Fruit fly (Drosophila melanogaster) whole organism: ENCODE results near the gene mRpL40.

Source experiments
- CG8478 ChIP-seq: fragments of >200 bp; optimal IDR thresholded peaks from 2 replicates; lab custom pipeline; 2018; ENCODE audit warnings: inconsistent platforms
- Dll ChIP-seq: fragments of >200 bp; optimal IDR thresholded peaks from 2 replicates; lab custom pipeline; 2017
- EcR ChIP-seq, 2 experiments: fragments of >200 bp; optimal IDR thresholded peaks; 2 replicates each; lab custom pipeline; 2017; ENCODE audit warnings: missing biosample characterization in 2 of 2, missing genetic modification characterization in 2 of 2, missing genetic modification reagents in 2 of 2
- pan ChIP-seq: fragments of >200 bp; optimal IDR thresholded peaks from 2 replicates; lab custom pipeline; 2017
- psq ChIP-seq: fragments of >200 bp; optimal IDR thresholded peaks from 2 replicates; lab custom pipeline; 2017
- usp ChIP-seq: fragments of >200 bp; optimal IDR thresholded peaks from 2 replicates; lab custom pipeline; 2017; ENCODE audit warnings: missing biosample characterization, missing genetic modification characterization, mixed read lengths

The mRpL40 gene

dm6 chr3R:11407733-11408134, at the start of gene mRpL40:
Gene mRpL40, plus strand, starts transcription at chr3R:11407918.
- TF ChIP-seq psq (lab: Kevin White, UChicago) (no peak), usp (GFP tag; lab: Kevin White, UChicago) (no peak)

DNA sequence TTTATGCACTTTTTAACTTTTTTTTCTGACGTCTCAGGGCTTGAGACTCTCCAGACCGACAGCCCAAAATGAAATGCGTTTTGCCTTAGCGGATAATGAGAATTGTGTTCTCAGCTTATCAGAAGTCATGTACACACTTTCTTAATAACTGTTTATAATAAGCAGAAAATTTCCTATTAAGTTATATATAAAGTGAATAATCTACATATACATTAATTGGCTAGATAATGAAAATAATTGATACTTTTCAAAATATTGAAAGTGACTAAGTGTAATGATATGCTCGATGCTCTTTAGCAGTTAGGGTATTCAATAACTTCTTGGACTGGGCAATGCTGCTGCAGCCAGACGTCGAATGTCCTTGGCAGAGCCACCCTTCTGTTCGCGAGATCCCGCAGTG, 45.8 kb upstream of the mRpL40 start:
- TF ChIP-seq usp (GFP tag; lab: Kevin White, UChicago) (no peak), EcR (GFP tag; optimal IDR thresholded peaks at IDR 0.05; lab: Kevin White, UChicago) (no peak), CG8478 (lab: Kevin White, UChicago) (no peak), psq (lab: Kevin White, UChicago) (no peak), Dll (lab: Kevin White, UChicago) (no peak)

dm6 chr3R:11363577-11363976, 44.1 kb upstream of the mRpL40 start:
- no peak for TF ChIP-seq Dll (lab: Kevin White, UChicago)
- no peak for TF ChIP-seq usp (GFP tag; lab: Kevin White, UChicago)
- TF ChIP-seq pan (lab: Kevin White, UChicago) = no peak
- no peak for TF ChIP-seq EcR (GFP tag; optimal IDR thresholded peaks at IDR 0.05; lab: Kevin White, UChicago)
- no peak for TF ChIP-seq psq (lab: Kevin White, UChicago)
- no peak for TF ChIP-seq CG8478 (lab: Kevin White, UChicago)

DNA sequence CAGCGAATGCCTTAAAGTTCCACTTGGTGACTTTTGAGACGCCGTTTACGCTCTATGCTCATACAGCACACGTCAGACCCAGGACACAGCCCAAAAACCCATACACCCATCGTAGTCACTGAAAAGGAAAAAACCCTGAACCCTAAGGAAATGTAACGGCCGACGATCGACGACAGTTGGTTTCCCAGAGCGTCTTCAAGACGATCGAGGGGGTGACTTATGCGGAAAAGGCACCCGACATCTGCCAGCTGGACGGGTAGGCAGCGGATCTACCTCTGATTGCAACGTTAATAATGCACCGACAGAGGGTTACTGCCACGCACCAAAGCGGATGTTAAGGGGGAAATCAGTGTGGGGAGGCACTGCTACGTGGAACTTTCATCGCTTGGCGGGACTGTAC, 41.4 kb upstream of the mRpL40 start:
- TF ChIP-seq psq (lab: Kevin White, UChicago) (no peak), Dll (lab: Kevin White, UChicago) (no peak), pan (lab: Kevin White, UChicago) (no peak), usp (GFP tag; lab: Kevin White, UChicago) (no peak), CG8478 (lab: Kevin White, UChicago) (no peak)

dm6 chr3R:11368766-11369165, 39.0 kb upstream of the mRpL40 start:
- TF ChIP-seq usp (GFP tag; lab: Kevin White, UChicago) (no peak), Dll (lab: Kevin White, UChicago) (no peak), CG8478 (lab: Kevin White, UChicago) (no peak), psq (lab: Kevin White, UChicago) (no peak), pan (lab: Kevin White, UChicago) (no peak), EcR (GFP tag; optimal IDR thresholded peaks at IDR 0.05; lab: Kevin White, UChicago) (no peak)

- TF ChIP-seq CG8478 (lab: Kevin White, UChicago) (no peak), EcR (GFP tag; optimal IDR thresholded peaks at IDR 0.05; lab: Kevin White, UChicago) (no peak), usp (GFP tag; lab: Kevin White, UChicago) (no peak), pan (lab: Kevin White, UChicago) (no peak), Dll (lab: Kevin White, UChicago) (no peak), psq (lab: Kevin White, UChicago) (no peak)
These were observed 37.4 kb upstream of the mRpL40 start for dm6 chr3R:11370333-11370732.

DNA sequence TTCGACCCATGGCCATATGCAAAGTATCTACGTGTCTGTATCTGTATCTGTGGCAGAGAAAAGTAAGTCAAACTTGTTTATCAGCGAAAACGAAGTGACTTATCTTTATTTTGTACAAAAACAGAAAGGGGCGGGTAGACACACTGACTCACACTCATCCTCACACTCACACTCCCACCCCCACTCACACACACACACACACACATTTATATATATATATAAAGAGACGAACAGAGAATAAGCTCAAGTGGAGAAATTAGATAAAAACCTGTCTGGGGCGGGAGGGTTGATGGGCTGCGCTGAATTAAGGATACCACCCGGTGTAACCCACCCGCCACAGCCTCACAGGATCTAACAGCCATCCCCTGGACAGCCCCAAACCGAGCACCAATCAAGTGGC, 36.9 kb upstream of the mRpL40 start:
- no peak for TF ChIP-seq CG8478 (lab: Kevin White, UChicago)
- TF ChIP-seq EcR (GFP tag; optimal IDR thresholded peaks at IDR 0.05; lab: Kevin White, UChicago) = no peak
- no peak for TF ChIP-seq Dll (lab: Kevin White, UChicago)
- no peak for TF ChIP-seq psq (lab: Kevin White, UChicago)
- TF ChIP-seq pan (lab: Kevin White, UChicago) = no peak
- TF ChIP-seq usp (GFP tag; lab: Kevin White, UChicago) = no peak

DNA sequence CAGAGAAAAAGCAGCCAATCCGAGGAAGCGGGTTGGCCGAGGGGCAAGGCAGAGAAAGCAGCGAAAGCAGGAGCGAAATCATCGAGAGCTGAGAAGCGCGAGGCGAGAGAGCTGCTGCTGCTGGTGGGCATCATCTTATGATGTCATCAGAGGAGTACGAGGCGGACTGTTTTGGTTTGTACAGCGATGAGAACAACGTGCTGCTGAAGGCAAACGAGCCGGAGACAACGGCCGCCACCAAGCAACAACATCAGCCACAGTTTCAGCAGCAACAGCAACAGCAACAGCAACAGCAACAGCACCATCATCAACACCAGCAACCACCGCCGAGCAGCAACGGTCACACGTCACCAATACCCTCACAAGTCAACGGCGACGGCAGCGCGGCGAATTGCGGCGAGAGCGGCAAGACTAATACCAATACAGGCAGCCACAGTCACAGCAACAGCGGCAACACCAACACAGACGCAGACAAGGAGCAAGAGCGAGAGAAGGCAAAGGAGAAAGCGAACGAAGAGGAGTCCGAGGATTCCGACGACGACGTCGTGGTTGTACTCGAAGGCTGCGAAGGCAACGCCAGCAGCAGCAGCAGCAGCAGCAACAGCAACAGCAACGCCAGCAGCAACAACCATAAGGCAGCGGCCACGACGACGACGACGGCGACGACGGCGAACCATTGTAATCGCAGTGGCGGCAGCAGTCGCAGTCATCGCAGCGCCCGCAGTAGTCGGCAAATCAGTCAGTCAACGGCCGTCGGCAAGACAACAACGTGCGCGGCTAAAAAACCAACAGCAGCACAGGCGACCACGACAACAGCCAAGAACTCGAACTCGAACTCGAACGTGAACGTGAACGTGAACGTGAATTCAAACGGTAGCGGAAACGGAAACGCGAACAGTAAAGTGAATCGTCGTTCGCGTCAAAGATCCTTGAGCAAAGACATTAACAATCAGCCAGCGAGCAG, 35.4 kb upstream of the mRpL40 start:
- TF ChIP-seq CG8478 (lab: Kevin White, UChicago) = no peak
- TF ChIP-seq EcR (GFP tag; optimal IDR thresholded peaks at IDR 0.05; lab: Kevin White, UChicago) = no peak
- no peak for TF ChIP-seq psq (lab: Kevin White, UChicago)
- TF ChIP-seq pan (lab: Kevin White, UChicago) = no peak
- no peak for TF ChIP-seq usp (GFP tag; lab: Kevin White, UChicago)
- TF ChIP-seq Dll (lab: Kevin White, UChicago) = no peak

dm6 chr3R:11375142-11375541, 32.6 kb upstream of the mRpL40 start:
- no peak for TF ChIP-seq Dll (lab: Kevin White, UChicago)

dm6 chr3R:11378564-11379112, 29.1 kb upstream of the mRpL40 start:
- TF ChIP-seq Dll (lab: Kevin White, UChicago) (no peak), pan (lab: Kevin White, UChicago) (no peak), CG8478 (lab: Kevin White, UChicago) (no peak), usp (GFP tag; lab: Kevin White, UChicago) (no peak), EcR (GFP tag; optimal IDR thresholded peaks at IDR 0.05; lab: Kevin White, UChicago) (no peak), psq (lab: Kevin White, UChicago) (no peak)

dm6 chr3R:11392805-11393204, 14.9 kb upstream of the mRpL40 start:
- TF ChIP-seq Dll (lab: Kevin White, UChicago) (no peak), usp (GFP tag; lab: Kevin White, UChicago) (no peak), psq (lab: Kevin White, UChicago) (no peak), CG8478 (lab: Kevin White, UChicago) (no peak), pan (lab: Kevin White, UChicago) (no peak), EcR (GFP tag; optimal IDR thresholded peaks at IDR 0.05; lab: Kevin White, UChicago) (no peak)
